Worm (Caenorhabditis elegans) whole organism, midembryonic: Measurements from ENCODE around the gene spo-11.

Experiments used
- T22C8.4 ChIP-seq: fragments of 200-800 bp; sonication (Bioruptor generic); IDR thresholded peaks from 2 replicates; pipeline ENCODE4 v1.3.6; 2022; ENCODE audit warnings: missing genetic modification characterization, missing compliant biosample characterization
- cog-1 ChIP-seq: sonication (generic microtip); optimal IDR thresholded peaks from 2 replicates; lab custom pipeline; 2016; ENCODE audit warnings: missing genetic modification characterization, missing compliant biosample characterization
- flt-1 ChIP-seq: fragments of 200-800 bp; sonication (Bioruptor generic); IDR thresholded peaks from 2 replicates; pipeline ENCODE4 v1.3.6; 2022; ENCODE audit warnings: missing genetic modification characterization, missing compliant biosample characterization
- klf-2 ChIP-seq: fragments of 200-800 bp; sonication (Bioruptor generic); conservative IDR thresholded peaks from 2 replicates; pipeline ENCODE4 v1.3.6; 2022; ENCODE audit warnings: missing genetic modification reagents, missing genetic modification characterization, missing compliant biosample characterization
- med-1 ChIP-seq: sonication (generic microtip); optimal IDR thresholded peaks from 2 replicates; lab custom pipeline; 2017; ENCODE audit warnings: missing genetic modification characterization, mild to moderate bottlenecking, missing compliant biosample characterization, antibody characterized with exemption, missing genetic modification reagents; ENCODE audit not compliant: insufficient read depth
- ref-1 ChIP-seq: fragments of 200-800 bp; sonication (Bioruptor generic); conservative IDR thresholded peaks from 2 replicates; pipeline ENCODE4 v1.3.6; 2022; ENCODE audit warnings: missing genetic modification reagents, missing genetic modification characterization, missing compliant biosample characterization
- tab-1 ChIP-seq: fragments of 200-800 bp; sonication (Bioruptor generic); IDR thresholded peaks from 2 replicates; pipeline ENCODE4 v1.3.6; 2022; ENCODE audit warnings: missing genetic modification characterization, missing compliant biosample characterization
- ztf-23 ChIP-seq: fragments of 200-800 bp; sonication (Bioruptor generic); IDR thresholded peaks from 2 replicates; pipeline ENCODE4 v1.3.6; 2022; ENCODE audit warnings: missing genetic modification reagents, missing genetic modification characterization, missing compliant biosample characterization
- ztf-29 ChIP-seq: fragments of 200-800 bp; sonication (Bioruptor generic); IDR thresholded peaks from 2 replicates; pipeline ENCODE4 v1.3.6; 2022; ENCODE audit warnings: missing genetic modification reagents, missing genetic modification characterization, missing compliant biosample characterization

Gene spo-11

ce11 chrIV:11126028-11126427 is 1.4 kb upstream of the spo-11 start:
- no peak for TF ChIP-seq med-1 (GFP tag; lab: Kevin White, UChicago)
- TF ChIP-seq tab-1, result no peak
- no peak for TF ChIP-seq ztf-29 (GFP tag; lab: Robert Waterston, UW)
- no peak for TF ChIP-seq T22C8.4 (GFP tag; lab: Robert Waterston, UW)
- no peak for TF ChIP-seq klf-2
- no peak for TF ChIP-seq ztf-23 (GFP tag; lab: Robert Waterston, UW)
- TF ChIP-seq flt-1 (GFP tag; lab: Robert Waterston, UW), result no peak
- no peak for TF ChIP-seq cog-1
- TF ChIP-seq ref-1 (GFP tag; lab: Robert Waterston, UW), result no peak

- no peak for TF ChIP-seq med-1 (GFP tag; lab: Kevin White, UChicago)
- no peak for TF ChIP-seq cog-1
- TF ChIP-seq ztf-23 (GFP tag; lab: Robert Waterston, UW), result no peak
- TF ChIP-seq flt-1 (GFP tag; lab: Robert Waterston, UW), result no peak
- no peak for TF ChIP-seq tab-1
- no peak for TF ChIP-seq klf-2
- no peak for TF ChIP-seq ztf-29 (GFP tag; lab: Robert Waterston, UW)
- TF ChIP-seq T22C8.4 (GFP tag; lab: Robert Waterston, UW), result no peak
- TF ChIP-seq ref-1 (GFP tag; lab: Robert Waterston, UW), result no peak
Measured at ce11 chrIV:11126004-11126027, 1.2 kb upstream of the spo-11 start, which contains the start of gene swsn-4. swsn-4 (plus strand) TSS chrIV:11126024.

- TF ChIP-seq ref-1 (GFP tag; lab: Robert Waterston, UW), result no peak
Measured at ce11 chrIV:11125604-11126003, 942 bp upstream of the spo-11 start.

- TF ChIP-seq ztf-23 (GFP tag; lab: Robert Waterston, UW) (no peak), med-1 (GFP tag; lab: Kevin White, UChicago) (no peak), tab-1 (no peak), ref-1 (GFP tag; lab: Robert Waterston, UW) (no peak), ztf-29 (GFP tag; lab: Robert Waterston, UW) (no peak), klf-2 (no peak), flt-1 (GFP tag; lab: Robert Waterston, UW) (no peak), T22C8.4 (GFP tag; lab: Robert Waterston, UW) (no peak), cog-1 (no peak)
Measured at ce11 chrIV:11125200-11125599, 538 bp upstream of the spo-11 start.

- TF ChIP-seq klf-2, result no peak
- TF ChIP-seq ztf-23 (GFP tag; lab: Robert Waterston, UW), result 0 out of 2 replicates have a peak, but pooled peaks have one; percentile 41
- TF ChIP-seq flt-1 (GFP tag; lab: Robert Waterston, UW), result 0 out of 2 replicates have a peak, but pooled peaks have one; percentile 56
Measured at ce11 chrIV:11119972-11120562, 4.6 kb downstream of the spo-11 start.

- TF ChIP-seq med-1 (GFP tag; lab: Kevin White, UChicago) (no peak), T22C8.4 (GFP tag; lab: Robert Waterston, UW) (no peak), klf-2 (0 out of 2 replicates have a peak, but pooled peaks have one; percentile 26), flt-1 (GFP tag; lab: Robert Waterston, UW) (peak; percentile 72; the same call in 1 of the 2 replicates), ref-1 (GFP tag; lab: Robert Waterston, UW) (no peak), ztf-23 (GFP tag; lab: Robert Waterston, UW) (peak; percentile 49; the same call in 1 of the 2 replicates), cog-1 (peak; percentile 90), tab-1 (0 out of 2 replicates have a peak, but pooled peaks have one; percentile 62), ztf-29 (GFP tag; lab: Robert Waterston, UW) (peak; percentile 34; the same call in 1 of the 2 replicates)
Measured at ce11 chrIV:11118837-11119491, 5.7 kb downstream of the spo-11 start, which contains the start of the genes imp-2 and enpl-1. imp-2 (minus strand) TSS chrIV:11118887. enpl-1 (plus strand) TSS chrIV:11119298.

ce11 chrIV:11112641-11113040 is 12.0 kb downstream of the spo-11 start, which contains the start of gene clc-9:
clc-9 (plus strand) TSS chrIV:11112941.
- no peak for TF ChIP-seq T22C8.4 (GFP tag; lab: Robert Waterston, UW)
- TF ChIP-seq med-1 (GFP tag; lab: Kevin White, UChicago), result no peak
- no peak for TF ChIP-seq tab-1
- no peak for TF ChIP-seq klf-2
- TF ChIP-seq flt-1 (GFP tag; lab: Robert Waterston, UW), result no peak
- no peak for TF ChIP-seq ztf-23 (GFP tag; lab: Robert Waterston, UW)
- TF ChIP-seq ref-1 (GFP tag; lab: Robert Waterston, UW), result no peak

- TF ChIP-seq ref-1 (GFP tag; lab: Robert Waterston, UW) (no peak), flt-1 (GFP tag; lab: Robert Waterston, UW) (no peak), ztf-23 (GFP tag; lab: Robert Waterston, UW) (no peak)
Measured at ce11 chrIV:11111898-11112297, 12.8 kb downstream of the spo-11 start.

ce11 chrIV:11110995-11111619 is 13.6 kb downstream of the spo-11 start, which contains the start of gene rps-5:
rps-5 (minus strand) TSS chrIV:11111045.
- TF ChIP-seq ztf-29 (GFP tag; lab: Robert Waterston, UW) (no peak), med-1 (GFP tag; lab: Kevin White, UChicago) (no peak), T22C8.4 (GFP tag; lab: Robert Waterston, UW) (no peak), ref-1 (GFP tag; lab: Robert Waterston, UW) (no peak), flt-1 (GFP tag; lab: Robert Waterston, UW) (no peak)

ce11 chrIV:11109771-11110170 is 14.9 kb downstream of the spo-11 start, which contains the start of gene pigk-1:
pigk-1 (minus strand) TSS chrIV:11110018.
- TF ChIP-seq klf-2, result no peak
- TF ChIP-seq flt-1 (GFP tag; lab: Robert Waterston, UW), result no peak
